Worm (Caenorhabditis elegans) whole organism, early embryonic: Measurements from ENCODE around the gene Y40C5A.4.

Experiments used
- B0310.2 ChIP-seq: sonication (generic microtip); optimal IDR thresholded peaks from 2 replicates; lab custom pipeline; 2016; ENCODE audit warnings: mild to moderate bottlenecking, missing genetic modification characterization, missing compliant biosample characterization
- F13C5.2 ChIP-seq: sonication (generic microtip); optimal IDR thresholded peaks from 2 replicates; lab custom pipeline; 2017; ENCODE audit warnings: mild to moderate bottlenecking, missing genetic modification characterization, inconsistent platforms, missing compliant biosample characterization
- aly-1 ChIP-seq: sonication (generic microtip); optimal IDR thresholded peaks from 2 replicates; lab custom pipeline; 2016; ENCODE audit warnings: missing genetic modification characterization, missing compliant biosample characterization
- ama-1 ChIP-seq: fragments of 150-350 bp; optimal IDR thresholded peaks from 2 replicates; lab custom pipeline; 2014
- ceh-13 ChIP-seq: fragments of 200-800 bp; sonication (Bioruptor generic); optimal IDR thresholded peaks from 2 replicates; lab custom pipeline; 2018; ENCODE audit warnings: mild to moderate bottlenecking, missing genetic modification characterization, missing compliant biosample characterization
- ceh-36 ChIP-seq: sonication (generic microtip); optimal IDR thresholded peaks from 2 replicates; lab custom pipeline; 2016; ENCODE audit warnings: missing genetic modification characterization, inconsistent platforms, missing compliant biosample characterization
- ets-7 ChIP-seq: sonication (generic microtip); optimal IDR thresholded peaks from 2 replicates; lab custom pipeline; 2016; ENCODE audit warnings: missing genotype, missing genetic modification characterization, missing compliant biosample characterization
- flt-1 ChIP-seq: fragments of 200-800 bp; sonication (Bioruptor generic); IDR thresholded peaks from 2 replicates; pipeline ENCODE4 v1.3.6; 2022; ENCODE audit warnings: missing genetic modification characterization, missing compliant biosample characterization
- hmbx-1 ChIP-seq: sonication (generic microtip); optimal IDR thresholded peaks from 2 replicates; lab custom pipeline; 2016; ENCODE audit warnings: mild to moderate bottlenecking, missing genetic modification characterization, missing compliant biosample characterization
- hmg-4 ChIP-seq: fragments of 200-800 bp; sonication (Bioruptor generic); optimal IDR thresholded peaks from 2 replicates; lab custom pipeline; 2018; ENCODE audit warnings: mild to moderate bottlenecking, missing genetic modification characterization, missing compliant biosample characterization
- hnd-1 ChIP-seq: sonication (generic microtip); optimal IDR thresholded peaks from 2 replicates; lab custom pipeline; 2016; ENCODE audit warnings: missing genetic modification characterization, missing compliant biosample characterization
- pes-1 ChIP-seq: fragments of 200-800 bp; sonication (Bioruptor generic); IDR thresholded peaks from 2 replicates; pipeline ENCODE4 v1.3.6; 2022; ENCODE audit warnings: missing genetic modification reagents, missing genetic modification characterization, missing compliant biosample characterization
- scrt-1 ChIP-seq: fragments of 200-800 bp; sonication (Bioruptor generic); IDR thresholded peaks from 2 replicates; pipeline ENCODE4 v1.3.6; 2022; ENCODE audit warnings: missing genetic modification characterization, missing compliant biosample characterization
- sea-1 ChIP-seq: fragments of 200-800 bp; sonication (Bioruptor generic); conservative IDR thresholded peaks from 2 replicates; pipeline ENCODE4 v1.3.6; 2022; ENCODE audit warnings: missing genetic modification characterization, missing compliant biosample characterization
- tbx-11 ChIP-seq: fragments of 200-800 bp; sonication (Bioruptor generic); IDR thresholded peaks from 2 replicates; pipeline ENCODE4 v1.3.6; 2022; ENCODE audit warnings: missing genetic modification characterization, missing compliant biosample characterization
- tbx-37 ChIP-seq: fragments of 200-800 bp; sonication (Bioruptor generic); conservative IDR thresholded peaks from 2 replicates; pipeline ENCODE4 v1.3.6; 2022; ENCODE audit warnings: missing genetic modification reagents, missing genetic modification characterization, missing compliant biosample characterization
- tra-4 ChIP-seq: sonication (generic microtip); optimal IDR thresholded peaks from 2 replicates; lab custom pipeline; 2017; ENCODE audit warnings: missing genetic modification characterization, missing compliant biosample characterization

Y40C5A.4 gene

DNA sequence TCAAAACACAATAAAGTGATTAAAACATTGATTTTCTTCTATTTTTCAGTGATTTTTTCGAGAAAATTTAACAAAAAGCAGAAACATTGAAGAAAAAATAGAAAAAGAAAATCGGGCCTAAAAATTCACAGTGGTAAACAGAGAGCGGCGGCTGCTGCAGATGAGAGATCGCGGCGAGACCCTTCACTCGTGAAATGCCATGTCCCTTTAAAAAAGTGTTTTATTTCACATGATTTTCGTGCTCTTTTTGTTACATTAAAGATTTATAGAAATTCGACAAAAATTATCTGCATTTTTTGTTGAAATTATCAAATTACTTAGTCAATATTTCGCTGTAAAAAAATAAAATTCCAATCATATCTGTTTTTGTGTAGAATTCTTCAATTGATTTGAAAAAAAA lies 50.9 kb downstream of the Y40C5A.4 start:
- TF ChIP-seq B0310.2 (tag; lab: Kevin White, UChicago) (no peak), tra-4 (no peak), hnd-1 (tag; lab: Kevin White, UChicago) (no peak), hmbx-1 (tag; lab: Kevin White, UChicago) (no peak), ceh-36 (tag; lab: Kevin White, UChicago) (no peak), F13C5.2 (tag; lab: Kevin White, UChicago) (no peak), ets-7 (tag; lab: Kevin White, UChicago) (no peak)

DNA sequence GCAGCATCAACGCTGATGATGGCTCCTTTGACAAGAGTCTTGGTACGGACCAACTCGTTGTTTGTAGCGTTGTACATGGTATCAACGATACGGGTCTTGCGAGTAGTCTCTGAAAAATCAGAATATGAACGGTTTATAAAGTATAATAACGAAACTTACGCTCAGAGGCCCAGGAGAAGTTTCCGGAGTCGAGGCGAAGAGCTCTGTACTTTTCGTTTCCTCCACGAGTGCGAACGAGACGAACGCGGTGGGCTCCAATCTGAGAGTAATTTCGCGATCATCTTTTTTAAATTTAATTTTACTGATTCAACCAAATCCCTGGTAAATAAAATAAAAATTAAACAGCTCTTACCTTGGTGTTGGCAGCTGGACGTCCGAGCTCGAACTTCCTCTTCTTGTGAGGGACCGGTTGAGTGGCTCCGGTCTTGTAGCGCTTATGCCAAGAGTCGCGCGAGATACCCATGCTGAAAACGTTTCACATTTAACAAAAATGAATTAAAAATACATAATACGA lies 51.5 kb downstream of the Y40C5A.4 start, which contains the start of gene rps-8:
TSS of gene rps-8 (minus strand) at position 464 of the 514 bp plus-strand sequence.
- TF ChIP-seq flt-1 (GFP tag; lab: Robert Waterston, UW) (no peak), hnd-1 (tag; lab: Kevin White, UChicago) (no peak), tbx-11 (GFP tag; lab: Robert Waterston, UW) (no peak), scrt-1 (GFP tag; lab: Robert Waterston, UW) (no peak), tbx-37 (GFP tag; lab: Robert Waterston, UW) (no peak), tra-4 (no peak), ets-7 (tag; lab: Kevin White, UChicago) (no peak), hmbx-1 (tag; lab: Kevin White, UChicago) (no peak), aly-1 (tag; lab: Kevin White, UChicago) (no peak), B0310.2 (tag; lab: Kevin White, UChicago) (no peak)

DNA sequence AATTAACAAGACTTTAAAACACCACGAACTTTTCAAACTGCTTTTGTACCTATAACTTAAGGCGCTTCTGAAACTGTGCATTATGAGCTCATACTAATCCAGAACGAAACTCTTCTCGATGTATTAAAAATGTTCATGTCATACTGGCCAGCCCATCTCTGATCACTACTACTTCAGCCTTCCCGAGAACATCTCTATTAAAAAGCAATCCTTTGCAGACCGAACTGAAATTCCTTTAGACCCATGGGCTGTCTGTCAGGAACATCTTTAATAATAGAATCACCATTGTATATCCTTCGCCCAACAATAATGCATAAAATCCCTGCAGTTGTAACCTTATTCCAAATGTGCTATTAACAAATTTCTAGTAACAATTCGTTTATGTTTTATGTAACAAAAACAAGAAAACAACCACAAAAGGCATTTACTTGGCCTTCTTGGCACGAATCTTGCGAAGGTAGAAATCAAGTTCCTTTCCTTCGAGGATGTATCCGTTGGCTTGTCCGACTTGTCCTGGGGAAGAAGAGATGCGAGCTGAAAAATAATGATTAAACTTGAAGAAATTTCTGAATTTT lies 52.2 kb downstream of the Y40C5A.4 start:
- TF ChIP-seq tra-4 (no peak), sea-1 (no peak), ama-1 (lab: Kevin White, UChicago) (no peak), B0310.2 (tag; lab: Kevin White, UChicago) (no peak), tbx-37 (GFP tag; lab: Robert Waterston, UW) (no peak), ceh-13 (GFP tag; lab: Kevin White, UChicago) (no peak), flt-1 (GFP tag; lab: Robert Waterston, UW) (no peak)

DNA sequence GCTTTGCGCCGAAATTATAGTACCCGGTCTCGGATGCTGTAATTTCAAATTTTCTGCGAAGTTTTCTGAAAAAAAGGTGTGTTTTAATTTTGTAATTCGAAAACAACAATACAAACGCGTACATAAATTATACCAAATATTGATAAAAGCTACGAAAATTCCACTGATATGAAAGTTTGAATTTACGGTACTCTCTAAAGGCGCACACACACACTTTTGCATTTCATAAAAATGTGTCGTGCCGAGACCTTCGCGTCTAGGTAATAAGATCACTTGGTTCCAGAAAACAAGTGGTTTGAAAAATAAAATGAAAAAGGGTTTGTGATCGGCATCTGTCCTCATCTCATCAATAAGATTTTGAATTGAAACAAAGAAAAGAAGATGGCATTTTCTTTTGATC lies 54.1 kb downstream of the Y40C5A.4 start:
- TF ChIP-seq pes-1 (GFP tag; lab: Robert Waterston, UW): no peak
- no peak for TF ChIP-seq ets-7 (tag; lab: Kevin White, UChicago)
- TF ChIP-seq ceh-36 (tag; lab: Kevin White, UChicago): no peak
- no peak for TF ChIP-seq tbx-11 (GFP tag; lab: Robert Waterston, UW)
- no peak for TF ChIP-seq F13C5.2 (tag; lab: Kevin White, UChicago)
- TF ChIP-seq B0310.2 (tag; lab: Kevin White, UChicago): no peak
- TF ChIP-seq scrt-1 (GFP tag; lab: Robert Waterston, UW): no peak
- TF ChIP-seq ceh-13 (GFP tag; lab: Kevin White, UChicago): no peak
- TF ChIP-seq hnd-1 (tag; lab: Kevin White, UChicago): no peak
- no peak for TF ChIP-seq tbx-37 (GFP tag; lab: Robert Waterston, UW)

DNA sequence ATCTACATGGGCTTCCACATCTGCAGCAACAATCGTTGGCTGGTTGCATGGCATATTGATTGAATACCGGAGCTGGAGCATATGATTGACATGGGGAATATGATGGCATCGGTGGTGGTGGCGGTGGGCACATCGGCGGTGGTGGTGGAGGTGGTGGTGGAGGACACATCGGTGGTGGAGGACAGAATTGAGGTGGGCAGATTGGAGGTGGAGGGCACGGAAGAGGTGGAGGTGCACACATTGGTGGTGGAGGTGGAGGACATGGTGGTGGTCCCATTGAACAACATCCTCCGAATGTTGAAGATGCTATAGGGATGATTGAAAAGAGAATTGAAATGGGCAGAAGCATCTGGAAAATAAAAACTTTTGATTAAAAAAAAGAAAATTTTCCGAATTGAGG lies 54.5 kb downstream of the Y40C5A.4 start, which contains the start of gene grl-4:
TSS of gene grl-4 (minus strand) at position 351 of the 400 bp plus-strand sequence.
- no peak for TF ChIP-seq hmbx-1 (tag; lab: Kevin White, UChicago)
- no peak for TF ChIP-seq flt-1 (GFP tag; lab: Robert Waterston, UW)

DNA sequence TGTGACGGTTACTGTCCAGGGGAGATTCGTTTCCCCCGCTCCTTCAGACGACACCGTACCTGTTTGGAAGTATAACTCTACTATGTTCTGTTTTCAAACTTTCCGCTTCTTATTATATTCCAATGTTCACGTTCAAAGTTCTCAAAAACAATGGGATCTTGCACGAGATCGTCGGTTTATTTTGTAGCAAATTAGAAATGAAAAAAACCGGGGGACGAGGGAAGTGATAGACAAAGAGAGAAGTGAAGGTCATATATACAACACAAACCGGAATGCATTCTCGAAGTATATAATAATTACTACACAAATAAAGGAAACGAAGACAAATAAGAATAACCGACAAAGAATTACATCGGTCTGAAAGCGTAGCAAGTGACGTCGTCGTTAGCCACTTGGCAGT lies 55.2 kb downstream of the Y40C5A.4 start:
- TF ChIP-seq hmg-4 (GFP tag; lab: Kevin White, UChicago) (no peak), sea-1 (no peak), F13C5.2 (tag; lab: Kevin White, UChicago) (no peak), tbx-37 (GFP tag; lab: Robert Waterston, UW) (no peak), flt-1 (GFP tag; lab: Robert Waterston, UW) (no peak), aly-1 (tag; lab: Kevin White, UChicago) (no peak), pes-1 (GFP tag; lab: Robert Waterston, UW) (no peak), ceh-13 (GFP tag; lab: Kevin White, UChicago) (no peak), hnd-1 (tag; lab: Kevin White, UChicago) (no peak), ceh-36 (tag; lab: Kevin White, UChicago) (no peak), ets-7 (tag; lab: Kevin White, UChicago) (no peak), hmbx-1 (tag; lab: Kevin White, UChicago) (no peak), tbx-11 (GFP tag; lab: Robert Waterston, UW) (no peak), ama-1 (lab: Kevin White, UChicago) (no peak), tra-4 (no peak)

DNA sequence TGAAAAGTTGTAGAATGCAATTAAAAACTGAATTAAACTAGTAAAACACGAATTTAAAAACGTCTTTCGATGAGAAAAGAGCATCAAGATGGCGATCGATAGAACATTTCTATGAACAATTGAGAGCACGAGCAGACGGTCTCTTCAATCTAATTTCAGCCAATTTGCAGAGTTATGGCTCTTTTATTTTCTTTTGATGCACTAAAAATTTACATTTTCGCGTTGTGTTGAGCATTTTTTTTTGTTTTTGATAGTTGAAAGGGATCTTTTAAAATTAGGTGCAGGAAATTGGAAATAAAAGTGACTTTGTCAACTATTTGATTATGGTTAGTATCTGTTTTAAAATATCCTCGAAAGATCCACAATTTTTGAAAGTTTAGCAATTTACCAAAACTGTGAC lies 55.9 kb downstream of the Y40C5A.4 start, which contains the start of gene F42C5.6:
TSS of gene F42C5.6 (minus strand) at position 101 of the 400 bp plus-strand sequence.
- TF ChIP-seq ceh-36 (tag; lab: Kevin White, UChicago) (no peak), B0310.2 (tag; lab: Kevin White, UChicago) (no peak), pes-1 (GFP tag; lab: Robert Waterston, UW) (no peak), tbx-37 (GFP tag; lab: Robert Waterston, UW) (no peak)

ce11 chrIV:7305325-7305724 lies 59.6 kb downstream of the Y40C5A.4 start, which contains the start of gene npr-27:
Gene npr-27, plus strand, starts transcription at chrIV:7305625.
- no peak for TF ChIP-seq ets-7 (tag; lab: Kevin White, UChicago)
- TF ChIP-seq sea-1: no peak
- no peak for TF ChIP-seq hnd-1 (tag; lab: Kevin White, UChicago)
- TF ChIP-seq scrt-1 (GFP tag; lab: Robert Waterston, UW): no peak
- no peak for TF ChIP-seq flt-1 (GFP tag; lab: Robert Waterston, UW)
- no peak for TF ChIP-seq pes-1 (GFP tag; lab: Robert Waterston, UW)
- no peak for TF ChIP-seq B0310.2 (tag; lab: Kevin White, UChicago)
- no peak for TF ChIP-seq hmbx-1 (tag; lab: Kevin White, UChicago)
- no peak for TF ChIP-seq ama-1 (lab: Kevin White, UChicago)
- TF ChIP-seq ceh-36 (tag; lab: Kevin White, UChicago): no peak
- TF ChIP-seq tbx-11 (GFP tag; lab: Robert Waterston, UW): no peak
- TF ChIP-seq hmg-4 (GFP tag; lab: Kevin White, UChicago): no peak
- TF ChIP-seq tbx-37 (GFP tag; lab: Robert Waterston, UW): no peak
- TF ChIP-seq F13C5.2 (tag; lab: Kevin White, UChicago): no peak
- TF ChIP-seq ceh-13 (GFP tag; lab: Kevin White, UChicago): no peak
- no peak for TF ChIP-seq aly-1 (tag; lab: Kevin White, UChicago)
